Worm (Caenorhabditis elegans): Measurements from ENCODE around the gene pat-2.
A peak's percentile ranks its signal among the peaks of the same experiment; 100 is the strongest.

pat-2 gene

ce11 chrIII:8850482-8851047, 31.9 kb downstream of the pat-2 start, which contains the start of gene F44E2.9:
TSS of gene F44E2.9 (minus strand) at chrIII:8850532.
- no peak for TF ChIP-seq lir-3 (tag; optimal IDR thresholded peaks at IDR 0.05)
- no peak for TF ChIP-seq gei-8 (GFP tag; optimal IDR thresholded peaks at IDR 0.05)
- TF ChIP-seq daf-12 (tag; optimal IDR thresholded peaks at IDR 0.05): no peak
- no peak for TF ChIP-seq lin-15B (tag; optimal IDR thresholded peaks at IDR 0.05)
- TF ChIP-seq lim-7 (GFP tag; IDR thresholded peaks at IDR 0.05): no peak
- TF ChIP-seq F10B5.3 (tag; optimal IDR thresholded peaks at IDR 0.05): no peak
- no peak for TF ChIP-seq daf-16 (GFP tag; optimal IDR thresholded peaks at IDR 0.05)
- no peak for TF ChIP-seq daf-16 (tag; optimal IDR thresholded peaks at IDR 0.05)
- TF ChIP-seq tra-1 (GFP tag; IDR thresholded peaks at IDR 0.05): 0 out of 2 replicates have a peak, but pooled peaks have one; percentile 27
- no peak for TF ChIP-seq lin-29 (GFP tag; IDR thresholded peaks at IDR 0.05)
- TF ChIP-seq F49E8.2 (tag; optimal IDR thresholded peaks at IDR 0.05; ENCODE audit: borderline replicate concordance): peak; percentile 20
- TF ChIP-seq unc-62 (GFP tag; optimal IDR thresholded peaks at IDR 0.05 in 1 of 2): no peak
- TF ChIP-seq unc-62 (tag; optimal IDR thresholded peaks at IDR 0.05): no peak
- no peak for TF ChIP-seq daf-8 (GFP tag; IDR thresholded peaks at IDR 0.05)
- TF ChIP-seq php-3 (GFP tag; IDR thresholded peaks at IDR 0.05): no peak
- TF ChIP-seq Y5F2A.4 (GFP tag; optimal IDR thresholded peaks at IDR 0.05): no peak
- no peak for TF ChIP-seq skn-1 (tag; optimal IDR thresholded peaks at IDR 0.05)
- TF ChIP-seq pqm-1 (tag; optimal IDR thresholded peaks at IDR 0.05): no peak
- no peak for TF ChIP-seq ceh-62 (tag; optimal IDR thresholded peaks at IDR 0.05)
- TF ChIP-seq spr-3 (GFP tag; optimal IDR thresholded peaks at IDR 0.05): no peak
- TF ChIP-seq nhr-10 (tag; optimal IDR thresholded peaks at IDR 0.05): no peak
- no peak for TF ChIP-seq zag-1 (tag; optimal IDR thresholded peaks at IDR 0.05)
- TF ChIP-seq hlh-11 (tag; optimal IDR thresholded peaks at IDR 0.05): peak; percentile 28
- no peak for TF ChIP-seq snpc-4 (tag; optimal IDR thresholded peaks at IDR 0.05)
- peak; percentile 60 for TF ChIP-seq duxl-1 (tag; optimal IDR thresholded peaks at IDR 0.05; ENCODE audit: poor library complexity)
- TF ChIP-seq Y48G9A.11 (GFP tag; IDR thresholded peaks at IDR 0.05): no peak
- no peak for TF ChIP-seq Y75B8A.6 (GFP tag; IDR thresholded peaks at IDR 0.05)
- TF ChIP-seq dmd-8 (GFP tag; IDR thresholded peaks at IDR 0.05): no peak
- no peak for TF ChIP-seq R02D3.7 (tag; optimal IDR thresholded peaks at IDR 0.05)
- TF ChIP-seq nhr-77 (tag; optimal IDR thresholded peaks at IDR 0.05): no peak
- no peak for TF ChIP-seq attf-4 (tag; optimal IDR thresholded peaks at IDR 0.05)
- TF ChIP-seq nhr-237 (tag; optimal IDR thresholded peaks at IDR 0.05): no peak
- TF ChIP-seq F37D6.2 (tag; optimal IDR thresholded peaks at IDR 0.05): no peak
- no peak for TF ChIP-seq ztf-11 (tag; optimal IDR thresholded peaks at IDR 0.05)
- TF ChIP-seq dmd-6 (GFP tag; IDR thresholded peaks at IDR 0.05): peak; percentile 41; the same call in 1 of the 2 replicates
- no peak for TF ChIP-seq madf-5 (GFP tag; IDR thresholded peaks at IDR 0.05)
- TF ChIP-seq dpl-1 (GFP tag; optimal IDR thresholded peaks at IDR 0.05): peak; percentile 92
- TF ChIP-seq ceh-32 (tag; optimal IDR thresholded peaks at IDR 0.05; ENCODE audit: poor library complexity): no peak
- no peak for TF ChIP-seq ZK546.5 (tag; optimal IDR thresholded peaks at IDR 0.05)
- TF ChIP-seq Y105C5A.15 (GFP tag; IDR thresholded peaks at IDR 0.05): no peak
- TF ChIP-seq lin-38 (GFP tag; IDR thresholded peaks at IDR 0.05): peak; percentile 76
- no peak for TF ChIP-seq ztf-7 (tag; optimal IDR thresholded peaks at IDR 0.05)
- no peak for TF ChIP-seq sdz-12 (GFP tag; optimal IDR thresholded peaks at IDR 0.05)
- TF ChIP-seq lin-39 (tag; optimal IDR thresholded peaks at IDR 0.05): no peak
- no peak for TF ChIP-seq nhr-102 (tag; optimal IDR thresholded peaks at IDR 0.05)
- TF ChIP-seq nhr-42 (GFP tag; IDR thresholded peaks at IDR 0.05): no peak
- TF ChIP-seq fkh-10 (GFP tag; optimal IDR thresholded peaks at IDR 0.05): no peak
- TF ChIP-seq jun-1 (tag; optimal IDR thresholded peaks at IDR 0.05): no peak
- TF ChIP-seq egl-43 (GFP tag; IDR thresholded peaks at IDR 0.05): no peak
- TF ChIP-seq daf-19 (GFP tag; conservative IDR thresholded peaks at IDR 0.05): no peak
- TF ChIP-seq egl-27 (tag; optimal IDR thresholded peaks at IDR 0.05): no peak
- TF ChIP-seq lsy-2 (tag; optimal IDR thresholded peaks at IDR 0.05): no peak
- peak; percentile 65 for TF ChIP-seq hmg-1.1 (GFP tag; IDR thresholded peaks at IDR 0.05)

All from whole organism, L4 larva.